Fruit fly (Drosophila melanogaster) whole organism, pupa: ENCODE data around the gene CG10338.

Experiments
- CG10348 ChIP-seq: fragments of 200-800 bp; sonication (Bioruptor generic); IDR thresholded peaks from 2 replicates; pipeline ENCODE4 v1.3.6; 2022; ENCODE audit warnings: missing biosample characterization, missing genetic modification characterization
- CG12605 ChIP-seq: fragments of 200-800 bp; sonication (Bioruptor generic); IDR thresholded peaks from 2 replicates; pipeline ENCODE4 v1.3.6; 2022; ENCODE audit warnings: missing biosample characterization, missing genetic modification characterization
- CG15710 ChIP-seq: fragments of 200-800 bp; sonication (Bioruptor generic); optimal IDR thresholded peaks from 2 replicates; lab custom pipeline; 2018; ENCODE audit warnings: missing biosample characterization, mild to moderate bottlenecking, missing genetic modification characterization, moderate library complexity
- CG17806 ChIP-seq: fragments of 200-800 bp; sonication (Bioruptor generic); optimal IDR thresholded peaks from 2 replicates; lab custom pipeline; 2018; ENCODE audit warnings: missing biosample characterization, mild to moderate bottlenecking, missing genetic modification characterization, moderate library complexity
- CG32121 ChIP-seq: fragments of 200-800 bp; sonication (Bioruptor generic); IDR thresholded peaks from 2 replicates; pipeline ENCODE4 v1.3.6; 2022; ENCODE audit warnings: missing biosample characterization, missing genetic modification characterization
- CG8159 ChIP-seq: fragments of 200-800 bp; sonication (Bioruptor generic); optimal IDR thresholded peaks from 3 replicates; lab custom pipeline; 2018; ENCODE audit warnings: missing biosample characterization, mild to moderate bottlenecking, missing genetic modification characterization, moderate library complexity
- EcR ChIP-seq: fragments of 200-800 bp; sonication (Bioruptor generic); optimal IDR thresholded peaks from 3 replicates; lab custom pipeline; 2019; ENCODE audit warnings: missing biosample characterization, missing genetic modification characterization, mild to moderate bottlenecking, moderate library complexity, missing genetic modification reagents
- Ets98B ChIP-seq: fragments of 200-800 bp; sonication (Bioruptor generic); IDR thresholded peaks from 2 replicates; pipeline ENCODE4 v1.3.6; 2022; ENCODE audit warnings: missing biosample characterization, missing genetic modification characterization
- Snoo ChIP-seq: fragments of 200-800 bp; sonication (Bioruptor generic); optimal IDR thresholded peaks from 3 replicates; lab custom pipeline; 2017; ENCODE audit warnings: missing biosample characterization, mild to moderate bottlenecking, missing genetic modification characterization, inconsistent platforms
- fd96Ca ChIP-seq: fragments of 200-800 bp; sonication (Bioruptor generic); IDR thresholded peaks from 3 replicates; pipeline ENCODE4 v1.3.6; 2022; ENCODE audit warnings: missing biosample characterization, missing genetic modification characterization
- rn ChIP-seq: fragments of 200-800 bp; sonication (Bioruptor generic); IDR thresholded peaks from 2 replicates; pipeline ENCODE4 v1.3.6; 2022; ENCODE audit warnings: missing biosample characterization, missing genetic modification characterization

DNA sequence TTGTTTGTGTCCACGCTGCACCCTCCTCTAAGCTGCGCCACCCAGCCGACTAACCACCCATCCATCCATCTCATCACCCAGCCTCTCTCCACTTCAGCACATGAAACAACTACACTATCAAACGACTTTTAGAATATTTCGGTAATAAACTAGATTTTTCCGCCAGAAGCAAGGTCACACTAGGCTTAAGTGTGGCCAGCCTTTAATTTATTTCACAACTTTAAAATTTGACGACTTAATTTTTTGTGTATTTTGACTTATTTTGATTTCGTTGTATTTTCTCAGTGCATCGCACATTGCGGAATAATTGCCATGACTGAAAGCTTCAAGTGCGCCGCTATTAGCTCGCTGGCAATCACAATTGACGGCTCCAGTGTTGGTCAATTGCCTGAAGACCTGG, 29.4 kb downstream of the CG10338 start:
- TF ChIP-seq CG15710 (tag; lab: Kevin White, UChicago) = no peak
- TF ChIP-seq CG32121 (GFP tag; lab: Robert Waterston, UW) = peak; percentile 36; the same call in 1 of the 2 replicates
- TF ChIP-seq fd96Ca (GFP tag; lab: Robert Waterston, UW) = peak; percentile 74
- TF ChIP-seq EcR = no peak
- TF ChIP-seq Ets98B (GFP tag; lab: Robert Waterston, UW) = peak; percentile 70
- no peak for TF ChIP-seq Snoo (tag; lab: Kevin White, UChicago)
- no peak for TF ChIP-seq CG8159 (tag; lab: Kevin White, UChicago)
- TF ChIP-seq rn (GFP tag; lab: Robert Waterston, UW) = no peak
- TF ChIP-seq CG12605 (GFP tag; lab: Robert Waterston, UW) = no peak
- TF ChIP-seq CG17806 (tag; lab: Kevin White, UChicago) = no peak
- peak; percentile 45 for TF ChIP-seq CG10348 (GFP tag; lab: Robert Waterston, UW)
